Fruit fly (Drosophila melanogaster) whole organism: Measurements from ENCODE around the gene Sar1.

Source experiments
- CG8478 ChIP-seq: fragments of >200 bp; optimal IDR thresholded peaks from 2 replicates; lab custom pipeline; 2018; ENCODE audit warnings: inconsistent platforms
- Dll ChIP-seq: fragments of >200 bp; optimal IDR thresholded peaks from 2 replicates; lab custom pipeline; 2017
- EcR ChIP-seq, 2 experiments: fragments of >200 bp; optimal IDR thresholded peaks; 2 replicates each; lab custom pipeline; 2017; ENCODE audit warnings: missing biosample characterization in 2 of 2, missing genetic modification characterization in 2 of 2, missing genetic modification reagents in 2 of 2
- pan ChIP-seq: fragments of >200 bp; optimal IDR thresholded peaks from 2 replicates; lab custom pipeline; 2017
- psq ChIP-seq: fragments of >200 bp; optimal IDR thresholded peaks from 2 replicates; lab custom pipeline; 2017

DNA sequence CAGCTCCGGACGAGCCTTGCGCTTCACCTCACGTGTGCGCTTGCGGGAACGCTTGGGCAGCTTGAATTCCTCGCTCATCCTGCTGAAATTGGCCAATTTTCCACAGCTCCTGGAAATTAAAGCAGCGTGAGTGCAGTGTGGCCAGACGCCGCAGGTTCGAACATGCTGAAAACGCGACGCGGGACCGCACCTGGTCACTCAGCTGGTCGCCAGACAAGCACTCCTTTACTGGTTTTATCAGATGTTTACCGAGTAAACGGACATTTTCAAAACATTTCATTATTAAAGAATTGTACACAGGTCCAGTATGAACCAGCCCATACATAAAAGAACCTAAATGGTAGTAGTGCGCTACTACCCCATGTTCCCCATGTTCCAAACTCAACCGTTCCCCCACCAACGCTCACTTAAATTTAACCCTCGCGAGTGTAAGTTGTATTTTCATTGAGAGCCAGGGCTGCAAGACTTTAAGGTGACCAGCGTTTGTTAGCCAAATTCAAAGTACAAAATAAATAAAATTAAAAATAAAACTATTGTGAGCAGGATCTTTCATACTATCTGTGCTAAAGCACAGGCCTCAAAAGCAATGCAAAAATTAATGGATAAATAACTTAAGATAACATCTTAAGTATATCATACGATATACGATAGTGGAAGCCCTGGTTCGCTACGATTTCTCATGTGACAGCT lies 5.9 kb downstream of the Sar1 start, which contains the start of the genes JMJD6, CG7071 and Muted:
- TF ChIP-seq psq (no peak), EcR (GFP tag; optimal IDR thresholded peaks at IDR 0.05; lab: Kevin White, UChicago) (no peak), Dll (lab: Kevin White, UChicago) (no peak), CG8478 (lab: Kevin White, UChicago) (no peak), pan (lab: Kevin White, UChicago) (no peak)
